Worm (Caenorhabditis elegans) whole organism, L4 larva: ENCODE results near the gene R08A2.1.
A peak's percentile ranks its signal among the peaks of the same experiment; 100 is the strongest.

Experiments used
- F10B5.3 ChIP-seq: sonication (generic microtip); optimal IDR thresholded peaks from 2 replicates; lab custom pipeline; 2016; ENCODE audit warnings: mild to moderate bottlenecking, missing genetic modification characterization, missing compliant biosample characterization
- T20F7.1 ChIP-seq: fragments of 200-800 bp; sonication (Bioruptor generic); optimal IDR thresholded peaks from 2 replicates; lab custom pipeline; 2018; ENCODE audit warnings: mild to moderate bottlenecking, missing genetic modification characterization, missing compliant biosample characterization
- T26A8.4 ChIP-seq: fragments of 200-800 bp; sonication (Bioruptor generic); IDR thresholded peaks from 2 replicates; pipeline ENCODE4 v1.3.6; 2022; ENCODE audit warnings: missing genetic modification characterization, missing compliant biosample characterization
- Y75B8A.6 ChIP-seq: fragments of 200-800 bp; sonication (Bioruptor generic); IDR thresholded peaks from 2 replicates; pipeline ENCODE4 v1.3.6; 2022; ENCODE audit warnings: missing genetic modification reagents, missing genetic modification characterization, missing compliant biosample characterization
- ZK546.5 ChIP-seq, 2 experiments: sonication (generic microtip); optimal IDR thresholded peaks; 2 replicates each; lab custom pipeline; 2017; ENCODE audit warnings: missing biosample characterization in 2 of 2, missing genetic modification characterization in 2 of 2
- arid-1 ChIP-seq: fragments of 200-800 bp; sonication (Bioruptor generic); conservative IDR thresholded peaks from 2 replicates; pipeline ENCODE4 v1.3.6; 2022; ENCODE audit warnings: missing genetic modification reagents, missing genetic modification characterization, missing compliant biosample characterization
- attf-4 ChIP-seq: sonication (generic microtip); optimal IDR thresholded peaks from 3 replicates; lab custom pipeline; 2017; ENCODE audit warnings: missing biosample characterization, missing genetic modification characterization
- ceh-28 ChIP-seq: fragments of 150-350 bp; optimal IDR thresholded peaks from 2 replicates; lab custom pipeline; 2014; ENCODE audit warnings: missing biosample characterization, missing genetic modification reagents, missing genetic modification characterization
- ceh-62 ChIP-seq: sonication (generic microtip); optimal IDR thresholded peaks from 2 replicates; lab custom pipeline; 2017; ENCODE audit warnings: missing biosample characterization, missing genetic modification characterization
- ceh-82 ChIP-seq: sonication (generic microtip); optimal IDR thresholded peaks from 2 replicates; lab custom pipeline; 2017; ENCODE audit warnings: missing biosample characterization, missing genetic modification characterization
- ctbp-1 ChIP-seq: fragments of 200-800 bp; sonication (Bioruptor generic); IDR thresholded peaks from 2 replicates; pipeline ENCODE4 v1.3.6; 2022; ENCODE audit warnings: missing genetic modification reagents, missing genetic modification characterization, missing compliant biosample characterization
- daf-12 ChIP-seq: fragments of 150-350 bp; optimal IDR thresholded peaks from 2 replicates; lab custom pipeline; 2014; ENCODE audit warnings: missing biosample characterization, missing genetic modification reagents, missing genetic modification characterization
- daf-16 ChIP-seq, 3 experiments: sonication (generic microtip); optimal IDR thresholded peaks; 2 replicates each; lab custom pipeline; 2016 to 2017; ENCODE audit warnings: missing genetic modification characterization in 3 of 3, missing genetic modification reagents in 3 of 3, mild to moderate bottlenecking in 2 of 3, missing compliant biosample characterization in 2 of 3, missing biosample characterization in 1 of 3, moderate library complexity in 1 of 3
- dpl-1 ChIP-seq: fragments of 150-350 bp; optimal IDR thresholded peaks from 2 replicates; lab custom pipeline; 2014; ENCODE audit warnings: missing biosample characterization, missing genetic modification reagents, missing genetic modification characterization
- egl-27 ChIP-seq: sonication (generic microtip); optimal IDR thresholded peaks from 3 replicates; lab custom pipeline; 2017; ENCODE audit warnings: missing biosample characterization, missing genetic modification reagents, missing genetic modification characterization
- fos-1 ChIP-seq: fragments of 150-350 bp; optimal IDR thresholded peaks from 2 replicates; lab custom pipeline; 2014; ENCODE audit warnings: missing biosample characterization, missing genetic modification characterization
- hlh-11 ChIP-seq: fragments of 200-800 bp; sonication (Bioruptor generic); optimal IDR thresholded peaks from 2 replicates; lab custom pipeline; 2018; ENCODE audit warnings: mild to moderate bottlenecking, missing genetic modification characterization, missing compliant biosample characterization
- hmg-1.1 ChIP-seq: fragments of 200-800 bp; sonication (Bioruptor generic); IDR thresholded peaks from 2 replicates; pipeline ENCODE4 v1.3.6; 2022; ENCODE audit warnings: missing genetic modification reagents, missing genetic modification characterization, missing compliant biosample characterization
- jun-1 ChIP-seq: fragments of 150-350 bp; optimal IDR thresholded peaks from 2 replicates; lab custom pipeline; 2014; ENCODE audit warnings: missing biosample characterization, missing genetic modification reagents, missing genetic modification characterization
- lin-1 ChIP-seq: fragments of 200-800 bp; sonication (Bioruptor generic); IDR thresholded peaks from 2 replicates; pipeline ENCODE4 v1.3.6; 2022; ENCODE audit warnings: missing genetic modification reagents, missing genetic modification characterization, missing compliant biosample characterization
- lin-15B ChIP-seq: fragments of 150-350 bp; sonication (generic microtip); optimal IDR thresholded peaks from 3 replicates; lab custom pipeline; 2014; ENCODE audit warnings: missing biosample characterization, missing genetic modification characterization
- lin-29 ChIP-seq: fragments of 200-800 bp; sonication (Bioruptor generic); IDR thresholded peaks from 2 replicates; pipeline ENCODE4 v1.3.6; 2022; ENCODE audit warnings: missing genetic modification reagents, missing genetic modification characterization, missing compliant biosample characterization
- lin-38 ChIP-seq: fragments of 200-800 bp; sonication (Bioruptor generic); IDR thresholded peaks from 2 replicates; pipeline ENCODE4 v1.3.6; 2022; ENCODE audit warnings: missing genetic modification reagents, missing genetic modification characterization, missing compliant biosample characterization
- lin-39 ChIP-seq: fragments of 150-350 bp; optimal IDR thresholded peaks from 2 replicates; lab custom pipeline; 2014; ENCODE audit warnings: missing biosample characterization, missing genetic modification reagents, missing genetic modification characterization
- lsy-2 ChIP-seq, 2 experiments: fragments of 150-350 bp in 1 of 2; sonication (generic microtip) in 1 of 2; optimal IDR thresholded peaks; 2 replicates each; lab custom pipeline; 2014 to 2017; ENCODE audit warnings: missing biosample characterization in 2 of 2, missing genetic modification characterization in 2 of 2
- madf-9 ChIP-seq: fragments of 200-800 bp; sonication (Bioruptor generic); conservative IDR thresholded peaks from 2 replicates; pipeline ENCODE4 v1.3.6; 2022; ENCODE audit warnings: missing genetic modification reagents, missing genetic modification characterization, missing compliant biosample characterization
- mdt-29 ChIP-seq: fragments of 200-800 bp; sonication (Bioruptor generic); IDR thresholded peaks from 2 replicates; pipeline ENCODE4 v1.3.6; 2022; ENCODE audit warnings: missing genetic modification reagents, missing genetic modification characterization, missing compliant biosample characterization
- mxl-2 ChIP-seq: fragments of 200-800 bp; sonication (Bioruptor generic); conservative IDR thresholded peaks from 2 replicates; pipeline ENCODE4 v1.3.6; 2022; ENCODE audit warnings: missing genetic modification reagents, missing genetic modification characterization, missing compliant biosample characterization
- mxl-3 ChIP-seq: fragments of 200-800 bp; sonication (Bioruptor generic); optimal IDR thresholded peaks from 2 replicates; lab custom pipeline; 2018; ENCODE audit warnings: mild to moderate bottlenecking, missing genetic modification characterization, missing compliant biosample characterization
- nhr-111 ChIP-seq: fragments of 200-800 bp; sonication (Bioruptor generic); optimal IDR thresholded peaks from 2 replicates; lab custom pipeline; 2018; ENCODE audit warnings: mild to moderate bottlenecking, missing genetic modification characterization, missing compliant biosample characterization
- nhr-237 ChIP-seq: sonication (generic microtip); optimal IDR thresholded peaks from 2 replicates; lab custom pipeline; 2017; ENCODE audit warnings: missing biosample characterization, missing genetic modification characterization
- nhr-25 ChIP-seq: sonication (generic microtip); optimal IDR thresholded peaks from 2 replicates; lab custom pipeline; 2017; ENCODE audit warnings: missing genetic modification characterization, mild to moderate bottlenecking, missing compliant biosample characterization, antibody characterized with exemption, moderate library complexity, borderline replicate concordance; ENCODE audit not compliant: insufficient read depth
- nhr-28 ChIP-seq: fragments of 150-350 bp; optimal IDR thresholded peaks from 2 replicates; lab custom pipeline; 2014; ENCODE audit warnings: missing biosample characterization, missing genetic modification characterization
- nhr-41 ChIP-seq: fragments of 200-800 bp; sonication (Bioruptor generic); IDR thresholded peaks from 2 replicates; pipeline ENCODE4 v1.3.6; 2022; ENCODE audit warnings: missing genetic modification reagents, missing genetic modification characterization, missing compliant biosample characterization
- nhr-48 ChIP-seq: sonication (generic microtip); optimal IDR thresholded peaks from 2 replicates; lab custom pipeline; 2016; ENCODE audit warnings: mild to moderate bottlenecking, missing genetic modification characterization, missing compliant biosample characterization
- nhr-76 ChIP-seq: fragments of 150-350 bp; optimal IDR thresholded peaks from 2 replicates; lab custom pipeline; 2014; ENCODE audit warnings: missing biosample characterization, missing genetic modification characterization
- php-3 ChIP-seq: fragments of 200-800 bp; sonication (Bioruptor generic); IDR thresholded peaks from 2 replicates; pipeline ENCODE4 v1.3.6; 2022; ENCODE audit warnings: missing genetic modification reagents, missing genetic modification characterization, missing compliant biosample characterization
- rbr-2 ChIP-seq: sonication (generic microtip); optimal IDR thresholded peaks from 2 replicates; lab custom pipeline; 2016; ENCODE audit warnings: missing genotype, missing genetic modification characterization, missing compliant biosample characterization
- skn-1 ChIP-seq: fragments of 150-350 bp; optimal IDR thresholded peaks from 2 replicates; lab custom pipeline; 2014; ENCODE audit warnings: missing biosample characterization, missing genetic modification characterization
- snpc-1.2 ChIP-seq: fragments of 200-800 bp; sonication (Bioruptor generic); IDR thresholded peaks from 2 replicates; pipeline ENCODE4 v1.3.6; 2022; ENCODE audit warnings: missing genetic modification reagents, missing genetic modification characterization, missing compliant biosample characterization
- spr-1 ChIP-seq: sonication (generic microtip); optimal IDR thresholded peaks from 2 replicates; lab custom pipeline; 2016; ENCODE audit warnings: mild to moderate bottlenecking, missing genetic modification characterization, missing compliant biosample characterization
- spr-3 ChIP-seq: fragments of 200-800 bp; sonication (Bioruptor generic); optimal IDR thresholded peaks from 2 replicates; lab custom pipeline; 2018; ENCODE audit warnings: mild to moderate bottlenecking, missing genetic modification characterization, missing compliant biosample characterization
- tag-97 ChIP-seq: fragments of 200-800 bp; sonication (Bioruptor generic); IDR thresholded peaks from 2 replicates; pipeline ENCODE4 v1.3.6; 2022; ENCODE audit warnings: missing genetic modification characterization, missing compliant biosample characterization
- tra-1 ChIP-seq: fragments of 200-800 bp; sonication (Bioruptor generic); IDR thresholded peaks from 2 replicates; pipeline ENCODE4 v1.3.6; 2022; ENCODE audit warnings: missing genetic modification reagents, missing genetic modification characterization, missing compliant biosample characterization
- unc-39 ChIP-seq: sonication (generic microtip); optimal IDR thresholded peaks from 2 replicates; lab custom pipeline; 2017; ENCODE audit warnings: missing biosample characterization, missing genetic modification characterization
- unc-62 ChIP-seq, 3 experiments: fragments of 150-350 bp in 1 of 3; sonication (generic microtip); optimal IDR thresholded peaks in 2 of 3; peaks in 1 of 3; 1 replicate in 1 of 3; 2 replicates in 2 of 3; lab custom pipeline; 2014 to 2017; ENCODE audit warnings: missing biosample characterization in 3 of 3, missing genetic modification characterization in 3 of 3, missing genetic modification reagents in 3 of 3, missing genotype in 1 of 3
- vab-7 ChIP-seq: fragments of 200-800 bp; sonication (Bioruptor generic); IDR thresholded peaks from 2 replicates; pipeline ENCODE4 v1.3.6; 2022; ENCODE audit warnings: missing genetic modification reagents, missing genetic modification characterization, missing compliant biosample characterization
- zfp-3 ChIP-seq: fragments of 200-800 bp; sonication (Bioruptor generic); conservative IDR thresholded peaks from 2 replicates; pipeline ENCODE4 v1.3.6; 2022; ENCODE audit warnings: missing genetic modification reagents, missing genetic modification characterization, missing compliant biosample characterization
- ztf-7 ChIP-seq: fragments of 150-350 bp; optimal IDR thresholded peaks from 2 replicates; lab custom pipeline; 2014; ENCODE audit warnings: missing biosample characterization, missing genetic modification characterization

R08A2.1 gene

ce11 chrV:14687106-14687964 lies 32.1 kb downstream of the R08A2.1 start (continued):
- TF ChIP-seq unc-62 (GFP tag; optimal IDR thresholded peaks at IDR 0.05 in 1 of 2; lab: Kevin White, UChicago) (no peak), unc-62 (tag; optimal IDR thresholded peaks at IDR 0.05; lab: Kevin White, UChicago) (no peak), zfp-3 (GFP tag; lab: Robert Waterston, UW) (0 out of 2 replicates have a peak, but pooled peaks have one; percentile 18), nhr-237 (tag; lab: Kevin White, UChicago) (no peak), nhr-76 (tag; lab: Kevin White, UChicago) (no peak), nhr-25 (tag; lab: Kevin White, UChicago) (peak; percentile 19), daf-16 (GFP tag; optimal IDR thresholded peaks at IDR 0.05; lab: Kevin White, UChicago) (no peak), daf-16 (tag; optimal IDR thresholded peaks at IDR 0.05; lab: Kevin White, UChicago) (peak; percentile 18), lin-29 (GFP tag; lab: Robert Waterston, UW) (no peak; the same call in 1 of the 2 replicates), vab-7 (GFP tag; lab: Robert Waterston, UW) (no peak), tra-1 (GFP tag; lab: Robert Waterston, UW) (no peak), unc-39 (tag; lab: Kevin White, UChicago) (no peak), T20F7.1 (GFP tag; lab: Kevin White, UChicago) (no peak), ceh-62 (tag; lab: Kevin White, UChicago) (no peak), tag-97 (no peak), lsy-2 (tag; optimal IDR thresholded peaks at IDR 0.05; lab: Kevin White, UChicago) (no peak), F10B5.3 (tag; lab: Kevin White, UChicago) (no peak), nhr-48 (no peak), ZK546.5 (tag; optimal IDR thresholded peaks at IDR 0.05; lab: Kevin White, UChicago) (no peak), madf-9 (GFP tag; lab: Robert Waterston, UW) (peak; percentile 15; the same call in 1 of the 2 replicates), fos-1 (tag; lab: Kevin White, UChicago) (no peak), spr-3 (no peak), attf-4 (no peak), ceh-28 (tag; lab: Kevin White, UChicago) (no peak), arid-1 (no peak; the same call in none of the 2 replicates), nhr-41 (GFP tag; lab: Robert Waterston, UW) (no peak), nhr-28 (tag; lab: Kevin White, UChicago) (no peak), lin-39 (tag; lab: Kevin White, UChicago) (no peak), Y75B8A.6 (GFP tag; lab: Robert Waterston, UW) (no peak), ctbp-1 (GFP tag; lab: Robert Waterston, UW) (0 out of 2 replicates have a peak, but pooled peaks have one; percentile 14), daf-12 (tag; lab: Kevin White, UChicago) (no peak), egl-27 (tag; lab: Kevin White, UChicago) (no peak), nhr-111 (GFP tag; lab: Kevin White, UChicago) (no peak), snpc-1.2 (GFP tag; lab: Robert Waterston, UW) (peak; percentile 25; the same call in 1 of the 2 replicates), php-3 (no peak), spr-1 (no peak), lin-38 (0 out of 2 replicates have a peak, but pooled peaks have one; percentile 4), lin-1 (GFP tag; lab: Robert Waterston, UW) (no peak), mxl-3 (GFP tag; lab: Kevin White, UChicago) (no peak), mxl-2 (GFP tag; lab: Robert Waterston, UW) (no peak), mdt-29 (GFP tag; lab: Robert Waterston, UW) (no peak; the same call in 1 of the 2 replicates), T26A8.4 (GFP tag; lab: Robert Waterston, UW) (no peak), dpl-1 (no peak), rbr-2 (tag; lab: Kevin White, UChicago) (no peak), skn-1 (no peak), lin-15B (tag; lab: Kevin White, UChicago) (no peak), ztf-7 (no peak), hlh-11 (tag; lab: Kevin White, UChicago) (no peak), hmg-1.1 (no peak), jun-1 (tag; lab: Kevin White, UChicago) (no peak), ceh-82 (no peak)
